Worm (Caenorhabditis elegans) whole organism, early embryonic: Measurements from ENCODE around the gene daf-37.

Experiments used
- ama-1 ChIP-seq: fragments of 150-350 bp; optimal IDR thresholded peaks from 2 replicates; lab custom pipeline; 2014
- flt-1 ChIP-seq: fragments of 200-800 bp; sonication (Bioruptor generic); IDR thresholded peaks from 2 replicates; pipeline ENCODE4 v1.3.6; 2022; ENCODE audit warnings: missing genetic modification characterization, missing compliant biosample characterization
- scrt-1 ChIP-seq: fragments of 200-800 bp; sonication (Bioruptor generic); IDR thresholded peaks from 2 replicates; pipeline ENCODE4 v1.3.6; 2022; ENCODE audit warnings: missing genetic modification characterization, missing compliant biosample characterization
- sea-1 ChIP-seq: fragments of 200-800 bp; sonication (Bioruptor generic); conservative IDR thresholded peaks from 2 replicates; pipeline ENCODE4 v1.3.6; 2022; ENCODE audit warnings: missing genetic modification characterization, missing compliant biosample characterization
- tra-4 ChIP-seq: sonication (generic microtip); optimal IDR thresholded peaks from 2 replicates; lab custom pipeline; 2017; ENCODE audit warnings: missing genetic modification characterization, missing compliant biosample characterization

ce11 chrII:6199010-6199409 is 9.0 kb downstream of the daf-37 start:
- no peak for TF ChIP-seq flt-1
- TF ChIP-seq sea-1 = no peak
- TF ChIP-seq scrt-1 = no peak
- TF ChIP-seq tra-4 (tag; lab: Kevin White, UChicago) = no peak
- no peak for TF ChIP-seq ama-1 (lab: Kevin White, UChicago)
